Worm (Caenorhabditis elegans) whole organism, L4/young adult: Measurements from ENCODE around the gene rab-35.

Source experiments
- W03F9.2 ChIP-seq: fragments of 150-350 bp; optimal IDR thresholded peaks from 2 replicates; lab custom pipeline; 2014; ENCODE audit warnings: missing biosample characterization, missing genetic modification characterization
- him-1 ChIP-seq: sonication (generic microtip); optimal IDR thresholded peaks from 2 replicates; lab custom pipeline; 2016; ENCODE audit warnings: missing genotype, missing genetic modification reagents, missing genetic modification characterization, missing compliant biosample characterization

- TF ChIP-seq him-1: no peak
- TF ChIP-seq W03F9.2 (tag; lab: Kevin White, UChicago): no peak
Observed at ce11 chrIII:11350107-11350826, 38.9 kb upstream of the rab-35 start.
